Fruit fly (Drosophila melanogaster) whole organism, pupa: ENCODE measurements around the gene Brd8.

Source experiments
- CG10348 ChIP-seq: fragments of 200-800 bp; sonication (Bioruptor generic); IDR thresholded peaks from 2 replicates; pipeline ENCODE4 v1.3.6; 2022; ENCODE audit warnings: missing biosample characterization, missing genetic modification characterization
- CG12605 ChIP-seq: fragments of 200-800 bp; sonication (Bioruptor generic); IDR thresholded peaks from 2 replicates; pipeline ENCODE4 v1.3.6; 2022; ENCODE audit warnings: missing biosample characterization, missing genetic modification characterization
- CG13204 ChIP-seq: fragments of 200-800 bp; sonication (Bioruptor generic); optimal IDR thresholded peaks from 2 replicates; lab custom pipeline; 2018; ENCODE audit warnings: missing biosample characterization, mild to moderate bottlenecking, missing genetic modification characterization, moderate library complexity
- CG14655 ChIP-seq: fragments of 200-800 bp; sonication (Bioruptor generic); optimal IDR thresholded peaks from 3 replicates; lab custom pipeline; 2017; ENCODE audit warnings: mild to moderate bottlenecking, missing biosample characterization, missing genetic modification reagents, missing genetic modification characterization
- CG15710 ChIP-seq: fragments of 200-800 bp; sonication (Bioruptor generic); optimal IDR thresholded peaks from 2 replicates; lab custom pipeline; 2018; ENCODE audit warnings: missing biosample characterization, mild to moderate bottlenecking, missing genetic modification characterization, moderate library complexity
- CG17806 ChIP-seq: fragments of 200-800 bp; sonication (Bioruptor generic); optimal IDR thresholded peaks from 2 replicates; lab custom pipeline; 2018; ENCODE audit warnings: missing biosample characterization, mild to moderate bottlenecking, missing genetic modification characterization, moderate library complexity
- CG32121 ChIP-seq: fragments of 200-800 bp; sonication (Bioruptor generic); IDR thresholded peaks from 2 replicates; pipeline ENCODE4 v1.3.6; 2022; ENCODE audit warnings: missing biosample characterization, missing genetic modification characterization
- CG34367 ChIP-seq: fragments of 200-800 bp; sonication (Bioruptor generic); optimal IDR thresholded peaks from 2 replicates; lab custom pipeline; 2018; ENCODE audit warnings: missing biosample characterization, mild to moderate bottlenecking, missing genetic modification characterization
- CG4496 ChIP-seq: fragments of 200-800 bp; sonication (Bioruptor generic); IDR thresholded peaks from 3 replicates; pipeline ENCODE4 v1.3.6; 2022; ENCODE audit warnings: missing biosample characterization, missing genetic modification characterization
- CG8159 ChIP-seq: fragments of 200-800 bp; sonication (Bioruptor generic); optimal IDR thresholded peaks from 3 replicates; lab custom pipeline; 2018; ENCODE audit warnings: missing biosample characterization, mild to moderate bottlenecking, missing genetic modification characterization, moderate library complexity
- CG8301 ChIP-seq: fragments of 200-800 bp; sonication (Bioruptor generic); optimal IDR thresholded peaks from 2 replicates; lab custom pipeline; 2018; ENCODE audit warnings: missing biosample characterization, mild to moderate bottlenecking, missing genetic modification characterization
- CG9948 ChIP-seq: fragments of 200-800 bp; sonication (Bioruptor generic); optimal IDR thresholded peaks from 2 replicates; lab custom pipeline; 2018; ENCODE audit warnings: missing biosample characterization, mild to moderate bottlenecking, missing genetic modification characterization, moderate library complexity
- D1 ChIP-seq: fragments of 200-800 bp; sonication (Bioruptor generic); optimal IDR thresholded peaks from 2 replicates; lab custom pipeline; 2018; ENCODE audit warnings: missing biosample characterization, mild to moderate bottlenecking, missing genetic modification characterization, moderate library complexity
- EcR ChIP-seq: fragments of 200-800 bp; sonication (Bioruptor generic); optimal IDR thresholded peaks from 3 replicates; lab custom pipeline; 2019; ENCODE audit warnings: missing biosample characterization, missing genetic modification characterization, mild to moderate bottlenecking, moderate library complexity, missing genetic modification reagents
- Ets98B ChIP-seq: fragments of 200-800 bp; sonication (Bioruptor generic); IDR thresholded peaks from 2 replicates; pipeline ENCODE4 v1.3.6; 2022; ENCODE audit warnings: missing biosample characterization, missing genetic modification characterization
- Pif1A ChIP-seq: fragments of 200-800 bp; sonication (Bioruptor generic); optimal IDR thresholded peaks from 3 replicates; lab custom pipeline; 2016; ENCODE audit warnings: missing biosample characterization, missing genetic modification characterization
- Pif1B ChIP-seq: fragments of 200-800 bp; sonication (Bioruptor generic); optimal IDR thresholded peaks from 3 replicates; lab custom pipeline; 2016; ENCODE audit warnings: missing biosample characterization, missing genetic modification characterization
- Snoo ChIP-seq: fragments of 200-800 bp; sonication (Bioruptor generic); optimal IDR thresholded peaks from 3 replicates; lab custom pipeline; 2017; ENCODE audit warnings: missing biosample characterization, mild to moderate bottlenecking, missing genetic modification characterization, inconsistent platforms
- fd96Ca ChIP-seq: fragments of 200-800 bp; sonication (Bioruptor generic); IDR thresholded peaks from 3 replicates; pipeline ENCODE4 v1.3.6; 2022; ENCODE audit warnings: missing biosample characterization, missing genetic modification characterization
- gl ChIP-seq: fragments of 200-800 bp; sonication (Bioruptor generic); optimal IDR thresholded peaks from 2 replicates; lab custom pipeline; 2018; ENCODE audit warnings: missing biosample characterization, mild to moderate bottlenecking, missing genetic modification characterization
- rn ChIP-seq: fragments of 200-800 bp; sonication (Bioruptor generic); IDR thresholded peaks from 2 replicates; pipeline ENCODE4 v1.3.6; 2022; ENCODE audit warnings: missing biosample characterization, missing genetic modification characterization

Brd8 gene

dm6 chr3R:29257890-29258691 lies 34.8 kb downstream of the Brd8 start:
- no peak for TF ChIP-seq rn (GFP tag; lab: Robert Waterston, UW)
- TF ChIP-seq Pif1A (GFP tag; lab: Kevin White, UChicago), result no peak
- TF ChIP-seq CG13204 (GFP tag; lab: Kevin White, UChicago), result peak; percentile 73
- TF ChIP-seq EcR (GFP tag; lab: Kevin White, UChicago), result peak; percentile 59
- TF ChIP-seq CG12605 (GFP tag; lab: Robert Waterston, UW), result no peak

- no peak for TF ChIP-seq gl (tag; lab: Kevin White, UChicago)
- TF ChIP-seq CG17806 (tag; lab: Kevin White, UChicago), result peak; percentile 12
- TF ChIP-seq CG12605 (GFP tag; lab: Robert Waterston, UW), result no peak
- TF ChIP-seq CG15710 (tag; lab: Kevin White, UChicago), result no peak
- no peak for TF ChIP-seq D1 (tag; lab: Kevin White, UChicago)
- TF ChIP-seq CG8159, result peak; percentile 5
- TF ChIP-seq CG4496, result no peak
- TF ChIP-seq Snoo (tag; lab: Kevin White, UChicago), result no peak
- no peak for TF ChIP-seq fd96Ca (GFP tag; lab: Robert Waterston, UW)
- no peak for TF ChIP-seq EcR (GFP tag; lab: Kevin White, UChicago)
- TF ChIP-seq CG14655 (GFP tag; lab: Kevin White, UChicago), result no peak
- no peak for TF ChIP-seq CG10348
- peak; percentile 6 for TF ChIP-seq CG9948 (tag; lab: Kevin White, UChicago)
- no peak for TF ChIP-seq CG8301 (tag; lab: Kevin White, UChicago)
- no peak for TF ChIP-seq Pif1A (GFP tag; lab: Kevin White, UChicago)
- TF ChIP-seq, all 21 proteins: peak for 3
Observed at dm6 chr3R:29259466-29260132, 36.3 kb downstream of the Brd8 start.

dm6 chr3R:29262481-29262880 lies 39.2 kb downstream of the Brd8 start:
- TF ChIP-seq CG8159, result no peak
- no peak for TF ChIP-seq EcR (GFP tag; lab: Kevin White, UChicago)
- TF ChIP-seq Pif1B (GFP tag; lab: Kevin White, UChicago), result no peak
- TF ChIP-seq, all 21 proteins: peak for 0

- TF ChIP-seq CG9948 (tag; lab: Kevin White, UChicago) (no peak), Pif1A (GFP tag; lab: Kevin White, UChicago) (no peak), CG12605 (GFP tag; lab: Robert Waterston, UW) (no peak), CG10348 (no peak), CG13204 (GFP tag; lab: Kevin White, UChicago) (no peak), gl (tag; lab: Kevin White, UChicago) (no peak), EcR (GFP tag; lab: Kevin White, UChicago) (no peak), CG8159 (no peak), rn (GFP tag; lab: Robert Waterston, UW) (no peak), CG8301 (tag; lab: Kevin White, UChicago) (no peak), Pif1B (GFP tag; lab: Kevin White, UChicago) (no peak), CG15710 (tag; lab: Kevin White, UChicago) (no peak)
Observed at dm6 chr3R:29263264-29263663, 40.0 kb downstream of the Brd8 start.

- TF ChIP-seq CG34367 (tag; lab: Kevin White, UChicago) (no peak), EcR (GFP tag; lab: Kevin White, UChicago) (no peak), gl (tag; lab: Kevin White, UChicago) (no peak), fd96Ca (GFP tag; lab: Robert Waterston, UW) (no peak), CG15710 (tag; lab: Kevin White, UChicago) (no peak), CG17806 (tag; lab: Kevin White, UChicago) (no peak), Ets98B (GFP tag; lab: Robert Waterston, UW) (no peak), CG14655 (GFP tag; lab: Kevin White, UChicago) (no peak), Pif1B (GFP tag; lab: Kevin White, UChicago) (no peak), rn (GFP tag; lab: Robert Waterston, UW) (no peak), D1 (tag; lab: Kevin White, UChicago) (no peak), CG8301 (tag; lab: Kevin White, UChicago) (no peak), CG32121 (no peak), Snoo (tag; lab: Kevin White, UChicago) (no peak), CG4496 (no peak)
Observed at dm6 chr3R:29265075-29265474, 41.8 kb downstream of the Brd8 start.

dm6 chr3R:29266607-29267006 lies 43.3 kb downstream of the Brd8 start:
- TF ChIP-seq CG8159 (peak; percentile 12), CG34367 (tag; lab: Kevin White, UChicago) (no peak)
- TF ChIP-seq, all 21 proteins: peak for 1
